Fruit fly (Drosophila melanogaster): Measurements from ENCODE around the gene dgt1.

DNA sequence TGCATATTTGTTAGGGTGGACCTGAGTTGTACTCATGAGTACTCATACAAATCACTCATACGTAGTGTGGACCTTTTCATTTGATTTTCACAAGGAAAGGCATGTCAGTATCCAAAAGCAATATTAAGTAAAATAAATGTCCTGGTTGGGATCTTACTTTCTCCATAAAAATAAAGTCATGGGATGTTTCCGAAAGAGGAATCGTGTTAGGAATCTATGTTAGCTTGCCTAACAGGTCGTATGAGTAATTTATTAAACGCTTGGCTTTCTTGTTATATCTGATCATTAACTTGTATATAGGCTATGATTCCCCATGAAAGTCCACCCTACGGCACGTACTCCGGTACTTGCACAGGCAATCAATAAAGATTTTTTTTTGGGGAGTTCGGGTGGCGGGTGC lies 18.5 kb upstream of the dgt1 start:
- TF ChIP-seq lola (GFP tag; optimal IDR thresholded peaks at IDR 0.05) (no peak), dmrt93B (GFP tag; optimal IDR thresholded peaks at IDR 0.05) (no peak)
